Fruit fly (Drosophila melanogaster) Kc167 (cell line): ENCODE data around the gene CG43317.

ENCODE experiments used
- Sin3A ChIP-seq: fragments of >200 bp; optimal IDR thresholded peaks from 2 replicates; lab custom pipeline; 2018; ENCODE audit warnings: missing external identifiers
- insv ChIP-seq: fragments of >200 bp; optimal IDR thresholded peaks from 3 replicates; lab custom pipeline; 2018; ENCODE audit warnings: missing external identifiers
- psq ChIP-seq: fragments of >200 bp; optimal IDR thresholded peaks from 2 replicates; lab custom pipeline; 2017; ENCODE audit warnings: missing external identifiers
- ttk ChIP-seq: sonication (Bioruptor generic); optimal IDR thresholded peaks from 2 replicates; lab custom pipeline; 2017; ENCODE audit warnings: missing external identifiers

DNA sequence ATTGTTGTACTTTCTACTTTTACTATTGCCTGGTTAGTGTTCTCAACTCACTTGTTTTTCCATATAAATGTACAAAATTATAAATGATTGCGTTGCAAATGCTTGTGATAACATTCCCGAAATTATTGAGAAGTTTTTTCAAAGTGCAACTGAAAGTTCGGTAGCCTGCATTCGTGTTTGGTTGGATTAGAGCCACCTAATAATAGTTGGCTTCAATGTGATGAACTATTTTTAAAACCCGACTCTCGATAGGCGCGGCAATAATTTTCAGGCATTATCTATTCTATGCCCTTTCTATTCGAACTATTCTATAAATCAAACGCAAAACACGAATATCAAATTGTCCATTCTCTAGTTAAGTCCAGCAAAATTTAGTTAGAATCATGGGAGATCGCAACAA is 46.0 kb downstream of the CG43317 start, which contains the start of gene Uros2:
- TF ChIP-seq Sin3A (no peak), ttk (lab: Kevin White, UChicago) (no peak), psq (no peak), insv (lab: Kevin White, UChicago) (no peak)
